Worm (Caenorhabditis elegans): ENCODE results near the gene pgp-10.
A peak's percentile ranks its signal among the peaks of the same experiment; 100 is the strongest.

pgp-10 gene

ce11 chrX:7128615-7129014 lies 30.2 kb upstream of the pgp-10 start:
- TF ChIP-seq alr-1 (tag; optimal IDR thresholded peaks at IDR 0.05) (no peak), crh-2 (tag; optimal IDR thresholded peaks at IDR 0.05) (no peak), sem-4 (tag; optimal IDR thresholded peaks at IDR 0.05) (no peak), ceh-82 (tag; optimal IDR thresholded peaks at IDR 0.05) (no peak), R02D3.7 (tag; optimal IDR thresholded peaks at IDR 0.05) (no peak), elt-3 (tag; optimal IDR thresholded peaks at IDR 0.05) (no peak), snpc-4 (tag; optimal IDR thresholded peaks at IDR 0.05) (no peak), lin-39 (tag; optimal IDR thresholded peaks at IDR 0.05) (no peak), ceh-16 (tag; optimal IDR thresholded peaks at IDR 0.05) (no peak), lsy-2 (tag; optimal IDR thresholded peaks at IDR 0.05) (no peak), ZK546.5 (tag; optimal IDR thresholded peaks at IDR 0.05) (no peak), mab-5 (tag; optimal IDR thresholded peaks at IDR 0.05) (no peak), elt-1 (tag; optimal IDR thresholded peaks at IDR 0.05) (no peak), zag-1 (tag; optimal IDR thresholded peaks at IDR 0.05) (no peak), fos-1 (tag; optimal IDR thresholded peaks at IDR 0.05) (no peak), lin-13 (GFP tag; optimal IDR thresholded peaks at IDR 0.05) (no peak), nhr-23 (tag; optimal IDR thresholded peaks at IDR 0.05) (no peak), nhr-10 (tag; optimal IDR thresholded peaks at IDR 0.05) (no peak)

ce11 chrX:7129460-7129859 lies 29.4 kb upstream of the pgp-10 start:
- TF ChIP-seq ztf-1 (GFP tag; conservative IDR thresholded peaks at IDR 0.05), result no peak
- TF ChIP-seq sem-4 (tag; optimal IDR thresholded peaks at IDR 0.05), result peak; percentile 12
- TF ChIP-seq nhr-129 (tag; optimal IDR thresholded peaks at IDR 0.05), result peak; percentile 32
- no peak for TF ChIP-seq nhr-21 (tag; optimal IDR thresholded peaks at IDR 0.05)
- peak; percentile 1 for TF ChIP-seq C34F6.9 (tag; optimal IDR thresholded peaks at IDR 0.05)
- TF ChIP-seq snpc-4 (tag; optimal IDR thresholded peaks at IDR 0.05), result no peak
- TF ChIP-seq nhr-25 (tag; optimal IDR thresholded peaks at IDR 0.05), result peak; percentile 51
- TF ChIP-seq sma-9 (GFP tag; optimal IDR thresholded peaks at IDR 0.05), result peak; percentile 30
- no peak for TF ChIP-seq sma-9 (tag; optimal IDR thresholded peaks at IDR 0.05)
- TF ChIP-seq mdl-1 (tag; optimal IDR thresholded peaks at IDR 0.05), result peak; percentile 64 to 77
- no peak for TF ChIP-seq lin-13 (GFP tag; optimal IDR thresholded peaks at IDR 0.05)
- no peak for TF ChIP-seq nhr-77 (tag; optimal IDR thresholded peaks at IDR 0.05)
- peak in 1 of 2 experiments; percentile 14 for TF ChIP-seq lsy-2 (tag; optimal IDR thresholded peaks at IDR 0.05)
- TF ChIP-seq fos-1 (tag; optimal IDR thresholded peaks at IDR 0.05), result peak; percentile 28

ce11 chrX:7131206-7131605 lies 27.6 kb upstream of the pgp-10 start:
- TF ChIP-seq blmp-1 (tag; optimal IDR thresholded peaks at IDR 0.05; ENCODE audit: insufficient read depth) (no peak), mdl-1 (tag; optimal IDR thresholded peaks at IDR 0.05) (no peak), snpc-4 (tag; optimal IDR thresholded peaks at IDR 0.05) (no peak), elt-3 (tag; optimal IDR thresholded peaks at IDR 0.05) (no peak), ceh-82 (tag; optimal IDR thresholded peaks at IDR 0.05) (no peak), alr-1 (tag; optimal IDR thresholded peaks at IDR 0.05) (no peak), nhr-129 (tag; optimal IDR thresholded peaks at IDR 0.05) (no peak), Y55F3AM.14 (GFP tag; optimal IDR thresholded peaks at IDR 0.05) (no peak), nhr-10 (tag; optimal IDR thresholded peaks at IDR 0.05) (no peak), unc-62 (GFP tag; optimal IDR thresholded peaks at IDR 0.05) (no peak), nhr-6 (tag; optimal IDR thresholded peaks at IDR 0.05) (no peak)

- TF ChIP-seq fos-1 (tag; optimal IDR thresholded peaks at IDR 0.05), result peak; percentile 3
- TF ChIP-seq dmd-4 (tag; optimal IDR thresholded peaks at IDR 0.05), result no peak
These were observed 19.2 kb upstream of the pgp-10 start, which contains the start of gene clec-86 for ce11 chrX:7139614-7140013. Gene clec-86 (plus strand): TSS chrX:7139875.

ce11 chrX:7140682-7141254 lies 18.1 kb upstream of the pgp-10 start:
- no peak for TF ChIP-seq nhr-25 (tag; optimal IDR thresholded peaks at IDR 0.05)
- TF ChIP-seq sma-3 (GFP tag; optimal IDR thresholded peaks at IDR 0.05), result no peak
- TF ChIP-seq lin-39 (tag; optimal IDR thresholded peaks at IDR 0.05), result no peak
- TF ChIP-seq fos-1 (tag; optimal IDR thresholded peaks at IDR 0.05), result peak; percentile 3
- no peak for TF ChIP-seq mbf-1 (tag; optimal IDR thresholded peaks at IDR 0.05)
- TF ChIP-seq unc-62 (GFP tag; optimal IDR thresholded peaks at IDR 0.05), result no peak
- TF ChIP-seq alr-1 (tag; optimal IDR thresholded peaks at IDR 0.05), result no peak
